Worm (Caenorhabditis elegans) whole organism, L2 larva: ENCODE data around the gene C07A9.5.

Experiments used
- C34F6.9 ChIP-seq: fragments of 150-350 bp; optimal IDR thresholded peaks from 2 replicates; lab custom pipeline; 2014; ENCODE audit warnings: missing biosample characterization, missing genetic modification characterization
- F13H6.1 ChIP-seq: sonication (generic microtip); optimal IDR thresholded peaks from 2 replicates; lab custom pipeline; 2016; ENCODE audit warnings: missing genetic modification characterization, missing compliant biosample characterization
- R02D3.7 ChIP-seq: fragments of 150-350 bp; optimal IDR thresholded peaks from 2 replicates; lab custom pipeline; 2014; ENCODE audit warnings: missing biosample characterization, missing genetic modification characterization
- Y55F3AM.14 ChIP-seq: fragments of 200-800 bp; sonication (Bioruptor generic); optimal IDR thresholded peaks from 2 replicates; lab custom pipeline; 2018; ENCODE audit warnings: mild to moderate bottlenecking, missing genetic modification characterization, missing compliant biosample characterization
- ZK546.5 ChIP-seq: sonication (generic microtip); optimal IDR thresholded peaks from 2 replicates; lab custom pipeline; 2017; ENCODE audit warnings: missing biosample characterization, missing genetic modification characterization
- alr-1 ChIP-seq: fragments of 150-350 bp; optimal IDR thresholded peaks from 2 replicates; lab custom pipeline; 2014; ENCODE audit warnings: missing biosample characterization, missing genetic modification characterization
- aly-2 ChIP-seq: fragments of 150-350 bp; optimal IDR thresholded peaks from 2 replicates; lab custom pipeline; 2014; ENCODE audit warnings: missing biosample characterization, missing genetic modification characterization
- ama-1 ChIP-seq: fragments of 150-350 bp; optimal IDR thresholded peaks from 2 replicates; lab custom pipeline; 2018; ENCODE audit warnings: inconsistent platforms
- blmp-1 ChIP-seq: sonication (generic microtip); optimal IDR thresholded peaks from 2 replicates; lab custom pipeline; 2017; ENCODE audit warnings: missing genetic modification characterization, mild to moderate bottlenecking, missing compliant biosample characterization, antibody characterized with exemption, moderate library complexity; ENCODE audit not compliant: insufficient read depth
- ceh-16 ChIP-seq: fragments of 150-350 bp; optimal IDR thresholded peaks from 2 replicates; lab custom pipeline; 2014; ENCODE audit warnings: missing biosample characterization, missing genetic modification characterization
- ceh-82 ChIP-seq: fragments of 150-350 bp; optimal IDR thresholded peaks from 2 replicates; lab custom pipeline; 2014; ENCODE audit warnings: missing biosample characterization, missing genetic modification characterization
- crh-2 ChIP-seq: sonication (generic microtip); optimal IDR thresholded peaks from 2 replicates; lab custom pipeline; 2017; ENCODE audit warnings: missing biosample characterization, missing genetic modification characterization
- dmd-4 ChIP-seq: sonication (generic microtip); optimal IDR thresholded peaks from 2 replicates; lab custom pipeline; 2017; ENCODE audit warnings: missing biosample characterization, missing genetic modification characterization
- egl-27 ChIP-seq: sonication (generic microtip); optimal IDR thresholded peaks from 3 replicates; lab custom pipeline; 2017; ENCODE audit warnings: missing biosample characterization, missing genetic modification reagents, missing genetic modification characterization
- elt-1 ChIP-seq: fragments of 150-350 bp; optimal IDR thresholded peaks from 2 replicates; lab custom pipeline; 2014; ENCODE audit warnings: missing biosample characterization, missing genetic modification characterization
- elt-3 ChIP-seq: sonication (generic microtip); optimal IDR thresholded peaks from 2 replicates; lab custom pipeline; 2017; ENCODE audit warnings: missing biosample characterization, missing genetic modification characterization
- fos-1 ChIP-seq: fragments of 150-350 bp; optimal IDR thresholded peaks from 2 replicates; lab custom pipeline; 2014; ENCODE audit warnings: missing biosample characterization, missing genetic modification characterization
- gmeb-1 ChIP-seq: fragments of 150-350 bp; optimal IDR thresholded peaks from 2 replicates; lab custom pipeline; 2014; ENCODE audit warnings: missing biosample characterization, missing genetic modification characterization
- lin-13 ChIP-seq: fragments of 150-350 bp; optimal IDR thresholded peaks from 2 replicates; lab custom pipeline; 2014; ENCODE audit warnings: missing biosample characterization, missing genetic modification reagents, missing genetic modification characterization
- lin-39 ChIP-seq: fragments of 150-350 bp; optimal IDR thresholded peaks from 2 replicates; lab custom pipeline; 2014; ENCODE audit warnings: missing biosample characterization, missing genetic modification reagents, missing genetic modification characterization
- lsy-2 ChIP-seq, 2 experiments: fragments of 150-350 bp in 1 of 2; sonication (generic microtip) in 1 of 2; optimal IDR thresholded peaks; 2 replicates each; lab custom pipeline; 2014 to 2017; ENCODE audit warnings: missing biosample characterization in 2 of 2, missing genetic modification characterization in 2 of 2
- mab-5 ChIP-seq: fragments of 150-350 bp; optimal IDR thresholded peaks from 2 replicates; lab custom pipeline; 2014; ENCODE audit warnings: missing biosample characterization, missing genetic modification characterization
- mbf-1 ChIP-seq: sonication (generic microtip); optimal IDR thresholded peaks from 2 replicates; lab custom pipeline; 2017; ENCODE audit warnings: missing biosample characterization, missing genetic modification characterization
- mdl-1 ChIP-seq, 2 experiments: fragments of 150-350 bp in 1 of 2; sonication (generic microtip) in 1 of 2; optimal IDR thresholded peaks; 2 replicates each; lab custom pipeline; 2017; ENCODE audit warnings: missing biosample characterization in 2 of 2, missing genetic modification characterization in 2 of 2
- nhr-10 ChIP-seq: sonication (generic microtip); optimal IDR thresholded peaks from 2 replicates; lab custom pipeline; 2017; ENCODE audit warnings: missing biosample characterization, missing genetic modification characterization
- nhr-11 ChIP-seq: fragments of 150-350 bp; optimal IDR thresholded peaks from 2 replicates; lab custom pipeline; 2014; ENCODE audit warnings: missing biosample characterization, missing genetic modification characterization
- nhr-12 ChIP-seq: fragments of 150-350 bp; optimal IDR thresholded peaks from 2 replicates; lab custom pipeline; 2014; ENCODE audit warnings: missing biosample characterization, missing genetic modification characterization
- nhr-129 ChIP-seq: fragments of 150-350 bp; optimal IDR thresholded peaks from 2 replicates; lab custom pipeline; 2014; ENCODE audit warnings: missing biosample characterization, missing genetic modification characterization
- nhr-21 ChIP-seq: fragments of 150-350 bp; optimal IDR thresholded peaks from 2 replicates; lab custom pipeline; 2014; ENCODE audit warnings: missing biosample characterization, missing genetic modification characterization
- nhr-23 ChIP-seq: fragments of 150-350 bp; optimal IDR thresholded peaks from 2 replicates; lab custom pipeline; 2014; ENCODE audit warnings: missing biosample characterization, missing genetic modification reagents, missing genetic modification characterization
- nhr-237 ChIP-seq: fragments of 150-350 bp; optimal IDR thresholded peaks from 2 replicates; lab custom pipeline; 2014; ENCODE audit warnings: missing biosample characterization, missing genetic modification characterization
- nhr-25 ChIP-seq: fragments of 150-350 bp; sonication (generic microtip); optimal IDR thresholded peaks from 3 replicates; lab custom pipeline; 2014; ENCODE audit warnings: missing biosample characterization, missing genetic modification characterization
- nhr-6 ChIP-seq: fragments of 150-350 bp; optimal IDR thresholded peaks from 2 replicates; lab custom pipeline; 2014; ENCODE audit warnings: missing biosample characterization, missing genetic modification characterization
- nhr-77 ChIP-seq: fragments of 150-350 bp; optimal IDR thresholded peaks from 2 replicates; lab custom pipeline; 2014; ENCODE audit warnings: missing biosample characterization, missing genetic modification characterization
- peb-1 ChIP-seq: fragments of 150-350 bp; optimal IDR thresholded peaks from 2 replicates; lab custom pipeline; 2014; ENCODE audit warnings: missing biosample characterization, missing genetic modification characterization
- sem-4 ChIP-seq: fragments of 150-350 bp; optimal IDR thresholded peaks from 2 replicates; lab custom pipeline; 2014; ENCODE audit warnings: missing biosample characterization, missing genetic modification reagents, missing genetic modification characterization
- skn-1 ChIP-seq: sonication (generic microtip); optimal IDR thresholded peaks from 2 replicates; lab custom pipeline; 2017; ENCODE audit warnings: missing biosample characterization, missing genetic modification characterization
- sma-3 ChIP-seq: sonication (generic microtip); optimal IDR thresholded peaks from 2 replicates; lab custom pipeline; 2016; ENCODE audit warnings: missing genetic modification reagents, missing genetic modification characterization, missing compliant biosample characterization
- sma-9 ChIP-seq, 2 experiments: fragments of 150-350 bp in 1 of 2; sonication (generic microtip) in 1 of 2; optimal IDR thresholded peaks; 2 replicates each; lab custom pipeline; 2014 to 2016; ENCODE audit warnings: missing genetic modification characterization in 2 of 2, mild to moderate bottlenecking in 1 of 2, missing biosample characterization in 1 of 2, missing compliant biosample characterization in 1 of 2, missing genetic modification reagents in 1 of 2, moderate library complexity in 1 of 2
- snpc-4 ChIP-seq: fragments of 150-350 bp; optimal IDR thresholded peaks from 2 replicates; lab custom pipeline; 2014; ENCODE audit warnings: missing biosample characterization, missing genetic modification characterization
- unc-39 ChIP-seq: fragments of 150-350 bp; optimal IDR thresholded peaks from 2 replicates; lab custom pipeline; 2014; ENCODE audit warnings: missing biosample characterization, missing genetic modification characterization
- unc-55 ChIP-seq: fragments of 150-350 bp; sonication (generic microtip); optimal IDR thresholded peaks from 3 replicates; lab custom pipeline; 2014; ENCODE audit warnings: missing biosample characterization, missing genetic modification reagents, missing genetic modification characterization
- unc-62 ChIP-seq: fragments of 150-350 bp; optimal IDR thresholded peaks from 2 replicates; lab custom pipeline; 2014; ENCODE audit warnings: missing biosample characterization, missing genetic modification reagents, missing genetic modification characterization
- zag-1 ChIP-seq: fragments of 150-350 bp; optimal IDR thresholded peaks from 2 replicates; lab custom pipeline; 2014; ENCODE audit warnings: missing biosample characterization, missing genetic modification characterization
- ztf-11 ChIP-seq: sonication (generic microtip); optimal IDR thresholded peaks from 2 replicates; lab custom pipeline; 2017; ENCODE audit warnings: missing biosample characterization, missing genetic modification characterization
- ztf-4 ChIP-seq: fragments of 150-350 bp; optimal IDR thresholded peaks from 2 replicates; lab custom pipeline; 2014; ENCODE audit warnings: missing biosample characterization, missing genetic modification characterization

The C07A9.5 gene

ce11 chrIII:9721991-9722390, 39.4 kb upstream of the C07A9.5 start:
- TF ChIP-seq nhr-6 (tag; lab: Kevin White, UChicago): no peak
- TF ChIP-seq elt-1 (tag; lab: Kevin White, UChicago): no peak
- TF ChIP-seq dmd-4 (tag; lab: Kevin White, UChicago): no peak
- no peak for TF ChIP-seq C34F6.9 (tag; lab: Kevin White, UChicago)
- TF ChIP-seq nhr-25 (tag; lab: Kevin White, UChicago): no peak
- TF ChIP-seq F13H6.1 (tag; lab: Kevin White, UChicago): peak; percentile 23
- TF ChIP-seq unc-55: no peak
- TF ChIP-seq skn-1 (tag; lab: Kevin White, UChicago): no peak
- no peak for TF ChIP-seq ztf-11 (tag; lab: Kevin White, UChicago)
- no peak for TF ChIP-seq peb-1
- TF ChIP-seq crh-2 (tag; lab: Kevin White, UChicago): peak; percentile 60
- no peak for TF ChIP-seq mbf-1 (tag; lab: Kevin White, UChicago)
- TF ChIP-seq mdl-1 (tag; optimal IDR thresholded peaks at IDR 0.05; lab: Kevin White, UChicago): no peak
- TF ChIP-seq lsy-2 (tag; optimal IDR thresholded peaks at IDR 0.05; lab: Kevin White, UChicago): no peak
- no peak for TF ChIP-seq sma-3 (GFP tag; lab: Kevin White, UChicago)
- no peak for TF ChIP-seq sem-4
- TF ChIP-seq sma-9 (GFP tag; optimal IDR thresholded peaks at IDR 0.05; lab: Kevin White, UChicago): peak; percentile 71
- TF ChIP-seq sma-9 (tag; optimal IDR thresholded peaks at IDR 0.05; lab: Kevin White, UChicago): no peak
- peak; percentile 6 for TF ChIP-seq gmeb-1 (tag; lab: Kevin White, UChicago)
- TF ChIP-seq fos-1 (tag; lab: Kevin White, UChicago): peak; percentile 86
- TF ChIP-seq unc-62 (GFP tag; lab: Kevin White, UChicago): no peak
- TF ChIP-seq nhr-237 (tag; lab: Kevin White, UChicago): no peak
- no peak for TF ChIP-seq ama-1 (lab: Kevin White, UChicago)
- TF ChIP-seq Y55F3AM.14: no peak
- no peak for TF ChIP-seq aly-2 (tag; lab: Kevin White, UChicago)
- no peak for TF ChIP-seq ceh-16
- no peak for TF ChIP-seq nhr-10 (tag; lab: Kevin White, UChicago)
- TF ChIP-seq unc-39 (tag; lab: Kevin White, UChicago): no peak
- TF ChIP-seq elt-3 (tag; lab: Kevin White, UChicago): no peak
- TF ChIP-seq lin-39 (tag; lab: Kevin White, UChicago): no peak
- no peak for TF ChIP-seq nhr-129 (tag; lab: Kevin White, UChicago)
- no peak for TF ChIP-seq zag-1 (tag; lab: Kevin White, UChicago)
- TF ChIP-seq nhr-77: no peak
- no peak for TF ChIP-seq alr-1 (tag; lab: Kevin White, UChicago)
- TF ChIP-seq ZK546.5: no peak
- no peak for TF ChIP-seq nhr-21 (tag; lab: Kevin White, UChicago)
- no peak for TF ChIP-seq nhr-11
- TF ChIP-seq lin-13 (GFP tag; lab: Kevin White, UChicago): no peak
- no peak for TF ChIP-seq nhr-23 (tag; lab: Kevin White, UChicago)
- TF ChIP-seq ceh-82 (tag; lab: Kevin White, UChicago): no peak
- TF ChIP-seq snpc-4 (tag; lab: Kevin White, UChicago): no peak
- TF ChIP-seq mab-5 (tag; lab: Kevin White, UChicago): no peak
- no peak for TF ChIP-seq nhr-12 (tag; lab: Kevin White, UChicago)
- no peak for TF ChIP-seq blmp-1 (tag; lab: Kevin White, UChicago)
- no peak for TF ChIP-seq R02D3.7 (tag; lab: Kevin White, UChicago)
- TF ChIP-seq, all 48 proteins: peak for 5

ce11 chrIII:9720191-9720590, 37.6 kb upstream of the C07A9.5 start, which contains the start of gene ncx-7:
Gene ncx-7 (minus strand): TSS chrIII:9720291.
- no peak for TF ChIP-seq skn-1 (tag; lab: Kevin White, UChicago)
- TF ChIP-seq lin-39 (tag; lab: Kevin White, UChicago): no peak
- TF ChIP-seq mab-5 (tag; lab: Kevin White, UChicago): no peak
- no peak for TF ChIP-seq nhr-10 (tag; lab: Kevin White, UChicago)
- TF ChIP-seq ztf-4 (tag; lab: Kevin White, UChicago): no peak
- TF ChIP-seq fos-1 (tag; lab: Kevin White, UChicago): no peak
- no peak for TF ChIP-seq ZK546.5
- no peak for TF ChIP-seq ama-1 (lab: Kevin White, UChicago)
- TF ChIP-seq nhr-25 (tag; lab: Kevin White, UChicago): no peak
- TF ChIP-seq nhr-21 (tag; lab: Kevin White, UChicago): no peak
- TF ChIP-seq unc-39 (tag; lab: Kevin White, UChicago): no peak
- TF ChIP-seq sma-9 (GFP tag; optimal IDR thresholded peaks at IDR 0.05; lab: Kevin White, UChicago): no peak
- no peak for TF ChIP-seq sma-9 (tag; optimal IDR thresholded peaks at IDR 0.05; lab: Kevin White, UChicago)
- no peak for TF ChIP-seq egl-27 (tag; lab: Kevin White, UChicago)
- TF ChIP-seq, all 48 proteins: peak for 0
